Fruit fly (Drosophila melanogaster): ENCODE measurements around the gene Calx.

Calx gene

dm6 chr3R:20989657-20990056 is 11.7 kb downstream of the Calx start (continued):
- TF ChIP-seq CG11695 (GFP tag; IDR thresholded peaks at IDR 0.05) (peak; percentile 64; the same call in 2 of the 3 replicates), dmrt11E (tag; optimal IDR thresholded peaks at IDR 0.05) (no peak), nmo (GFP tag; optimal IDR thresholded peaks at IDR 0.05) (peak; percentile 64), wek (GFP tag; optimal IDR thresholded peaks at IDR 0.05) (no peak), Myb (GFP tag; optimal IDR thresholded peaks at IDR 0.05) (peak; percentile 28), CG13775 (GFP tag; optimal IDR thresholded peaks at IDR 0.05) (peak; percentile 37), tna (GFP tag; IDR thresholded peaks at IDR 0.05; ENCODE audit: partially characterized antibody) (no peak), CG17328 (GFP tag; IDR thresholded peaks at IDR 0.05) (no peak), CG14710 (tag; optimal IDR thresholded peaks at IDR 0.05) (peak; percentile 20), wor (GFP tag; IDR thresholded peaks at IDR 0.05) (peak; percentile 54), BtbVII (GFP tag; optimal IDR thresholded peaks at IDR 0.05) (peak; percentile 72), Side (GFP tag; optimal IDR thresholded peaks at IDR 0.05) (peak; percentile 32), CG10959 (GFP tag; IDR thresholded peaks at IDR 0.05) (no peak), CG12942 (GFP tag; optimal IDR thresholded peaks at IDR 0.05) (peak; percentile 2), Spps (tag; optimal IDR thresholded peaks at IDR 0.05) (no peak), HmgD (GFP tag; optimal IDR thresholded peaks at IDR 0.05) (no peak), CG17912 (GFP tag; optimal IDR thresholded peaks at IDR 0.05) (no peak), Lhr (GFP tag; optimal IDR thresholded peaks at IDR 0.05) (no peak), CG31441 (GFP tag; IDR thresholded peaks at IDR 0.05) (peak; percentile 73), gcm (GFP tag; optimal IDR thresholded peaks at IDR 0.05) (no peak), Aef1 (GFP tag; IDR thresholded peaks at IDR 0.05) (peak; percentile 36; the same call in 2 of the 3 replicates), Usf (GFP tag; optimal IDR thresholded peaks at IDR 0.05) (no peak), CG17359 (tag; optimal IDR thresholded peaks at IDR 0.05) (no peak)

dm6 chr3R:20990409-20990808 is 12.4 kb downstream of the Calx start:
- no peak for TF ChIP-seq luna (GFP tag; optimal IDR thresholded peaks at IDR 0.05)
- peak; percentile 17 for TF ChIP-seq Med (GFP tag)
- TF ChIP-seq CG10274 (GFP tag; optimal IDR thresholded peaks at IDR 0.05): peak; percentile 85
- TF ChIP-seq CG13123 (GFP tag; optimal IDR thresholded peaks at IDR 0.05): no peak
- TF ChIP-seq Dref (GFP tag; IDR thresholded peaks at IDR 0.05): 0 out of 2 replicates have a peak, but pooled peaks have one; percentile 5
- peak; percentile 65 for TF ChIP-seq Ets65A (GFP tag)
- no peak for TF ChIP-seq CG16813 (GFP tag; IDR thresholded peaks at IDR 0.05; ENCODE audit: partially characterized antibody)

DNA sequence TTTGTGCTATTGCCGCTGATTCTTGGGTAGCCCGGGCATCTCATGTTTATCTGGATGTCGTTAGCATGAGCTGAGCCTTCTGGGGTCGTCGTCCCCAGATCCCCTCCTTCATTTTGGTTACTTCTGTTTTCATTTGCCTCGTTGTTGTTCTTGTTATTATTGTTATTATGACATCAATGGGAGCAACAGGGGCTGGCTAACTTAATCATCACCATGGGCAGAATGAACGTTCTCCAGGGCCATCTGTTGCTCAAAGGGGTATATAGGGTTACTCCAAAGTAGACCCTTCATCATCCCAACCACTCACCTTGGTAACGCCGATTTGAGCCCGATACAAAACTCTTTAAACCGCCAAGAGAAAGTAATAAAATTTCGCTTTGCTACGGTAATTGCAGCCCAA is 20.3 kb downstream of the Calx start:
- TF ChIP-seq Dref (GFP tag; IDR thresholded peaks at IDR 0.05): 0 out of 2 replicates have a peak, but pooled peaks have one; percentile 15
- TF ChIP-seq cas (GFP tag; IDR thresholded peaks at IDR 0.05): no peak
- peak; percentile 53 for TF ChIP-seq Ets65A (GFP tag)
- TF ChIP-seq CG9797 (GFP tag; optimal IDR thresholded peaks at IDR 0.05): no peak
- TF ChIP-seq Spps (tag; optimal IDR thresholded peaks at IDR 0.05): no peak
- TF ChIP-seq CG18764 (GFP tag; optimal IDR thresholded peaks at IDR 0.05): no peak
- TF ChIP-seq tin (GFP tag; optimal IDR thresholded peaks at IDR 0.05): no peak
- no peak for TF ChIP-seq Dbx (GFP tag; IDR thresholded peaks at IDR 0.05)
- no peak for TF ChIP-seq Mad (GFP tag; optimal IDR thresholded peaks at IDR 0.05)
- TF ChIP-seq scrt (GFP tag; optimal IDR thresholded peaks at IDR 0.05): peak; percentile 51
- TF ChIP-seq CG13894 (tag; optimal IDR thresholded peaks at IDR 0.05): peak; percentile 50
